Worm (Caenorhabditis elegans) whole organism, L4/young adult: ENCODE measurements around the gene T19H5.4.

Experiments
- W03F9.2 ChIP-seq: fragments of 150-350 bp; optimal IDR thresholded peaks from 2 replicates; lab custom pipeline; 2014; ENCODE audit warnings: missing biosample characterization, missing genetic modification characterization
- dao-5 ChIP-seq: sonication (generic microtip); optimal IDR thresholded peaks from 2 replicates; lab custom pipeline; 2016; ENCODE audit warnings: missing genotype, missing genetic modification characterization, moderate library complexity, missing compliant biosample characterization

DNA sequence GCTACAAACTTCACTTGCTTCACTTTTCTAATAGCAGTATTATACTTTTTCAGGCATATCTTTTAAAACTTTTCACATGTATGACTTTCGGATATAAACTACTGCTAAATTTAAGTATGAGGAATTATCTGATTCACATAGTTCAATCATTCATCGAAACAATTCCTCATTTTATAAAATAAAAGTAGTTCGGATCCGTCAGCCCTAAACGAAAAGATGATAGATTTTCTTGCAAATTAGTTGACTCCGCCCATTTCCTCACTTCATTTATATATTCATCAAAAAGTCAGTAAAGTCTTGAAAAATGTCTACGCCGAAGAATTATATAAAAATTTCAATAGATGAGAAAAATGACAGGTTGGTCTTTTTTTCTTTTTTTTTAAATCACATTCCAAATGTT lies 9.6 kb downstream of the T19H5.4 start, which contains the start of gene chil-27:
- TF ChIP-seq dao-5 (tag; lab: Kevin White, UChicago) (no peak), W03F9.2 (tag; lab: Kevin White, UChicago) (no peak)
